Worm (Caenorhabditis elegans): ENCODE results near the gene R01E6.5.

Gene R01E6.5

DNA sequence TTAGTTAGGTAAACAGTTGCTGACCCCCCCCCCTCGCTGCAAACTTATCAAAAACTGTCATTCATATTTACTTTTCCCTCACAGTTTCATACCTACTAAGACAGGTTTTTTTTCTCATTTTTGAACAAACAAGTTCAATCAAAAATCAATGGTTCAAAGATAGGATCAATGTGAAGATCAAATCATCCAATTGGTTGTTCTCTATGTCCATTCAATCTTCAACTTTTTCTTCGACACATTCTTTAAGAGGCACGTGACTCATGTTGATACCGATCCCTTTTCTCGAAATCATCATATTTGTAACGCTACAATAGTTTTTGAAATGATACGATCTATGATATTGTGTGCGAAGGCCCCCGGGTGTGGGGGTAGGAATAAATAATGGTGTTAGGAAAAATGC lies 2.8 kb downstream of the R01E6.5 start:
- no peak for TF ChIP-seq ceh-13 (GFP tag; optimal IDR thresholded peaks at IDR 0.05)
- no peak for TF ChIP-seq scrt-1 (GFP tag; IDR thresholded peaks at IDR 0.05)
- TF ChIP-seq sea-1 (GFP tag; conservative IDR thresholded peaks at IDR 0.05), result no peak
- no peak for TF ChIP-seq flt-1 (GFP tag; IDR thresholded peaks at IDR 0.05)
- TF ChIP-seq tra-4 (tag; optimal IDR thresholded peaks at IDR 0.05), result no peak
- no peak for TF ChIP-seq hnd-1 (tag; optimal IDR thresholded peaks at IDR 0.05)

DNA sequence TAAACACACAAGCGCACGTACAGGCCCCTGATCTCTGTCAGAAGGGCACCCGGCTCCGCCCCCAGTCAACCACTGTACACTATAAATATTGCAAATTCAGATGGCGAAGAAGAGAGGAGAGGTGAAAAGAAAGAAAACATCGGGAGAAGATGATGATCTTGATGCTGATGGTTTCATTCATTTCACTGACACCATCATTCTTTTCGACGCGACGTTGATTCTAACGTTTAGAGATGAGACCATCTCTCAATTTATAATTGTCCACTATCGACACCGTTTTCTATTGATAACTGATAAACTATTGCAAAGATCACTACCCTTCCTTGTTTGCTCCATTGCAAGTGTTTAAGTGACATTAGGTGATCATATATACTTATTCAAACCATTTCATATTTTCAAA lies 4.5 kb downstream of the R01E6.5 start:
- TF ChIP-seq ama-1 (optimal IDR thresholded peaks at IDR 0.05) (no peak), pes-1 (GFP tag; IDR thresholded peaks at IDR 0.05) (no peak), hmbx-1 (tag; optimal IDR thresholded peaks at IDR 0.05) (no peak), tbx-11 (GFP tag; IDR thresholded peaks at IDR 0.05) (no peak), scrt-1 (GFP tag; IDR thresholded peaks at IDR 0.05) (no peak), ceh-13 (GFP tag; optimal IDR thresholded peaks at IDR 0.05) (no peak), tbx-37 (GFP tag; conservative IDR thresholded peaks at IDR 0.05) (no peak), F13C5.2 (tag; optimal IDR thresholded peaks at IDR 0.05) (no peak), B0310.2 (tag; optimal IDR thresholded peaks at IDR 0.05) (no peak), flt-1 (GFP tag; IDR thresholded peaks at IDR 0.05) (no peak), aly-1 (tag; optimal IDR thresholded peaks at IDR 0.05) (no peak), ets-7 (tag; optimal IDR thresholded peaks at IDR 0.05) (no peak), sea-1 (GFP tag; conservative IDR thresholded peaks at IDR 0.05) (no peak), tra-4 (tag; optimal IDR thresholded peaks at IDR 0.05) (no peak), hmg-4 (GFP tag; optimal IDR thresholded peaks at IDR 0.05) (no peak)

ce11 chrX:13542236-13542635 lies 5.4 kb downstream of the R01E6.5 start, which contains the start of gene cah-4:
Gene cah-4, plus strand, starts transcription at chrX:13542574.
- TF ChIP-seq hmbx-1 (tag; optimal IDR thresholded peaks at IDR 0.05), result no peak
- no peak for TF ChIP-seq hnd-1 (tag; optimal IDR thresholded peaks at IDR 0.05)
- no peak for TF ChIP-seq flt-1 (GFP tag; IDR thresholded peaks at IDR 0.05)
- TF ChIP-seq tra-4 (tag; optimal IDR thresholded peaks at IDR 0.05), result no peak
- no peak for TF ChIP-seq pes-1 (GFP tag; IDR thresholded peaks at IDR 0.05)
- no peak for TF ChIP-seq ets-7 (tag; optimal IDR thresholded peaks at IDR 0.05)
- TF ChIP-seq ceh-13 (GFP tag; optimal IDR thresholded peaks at IDR 0.05), result no peak
- TF ChIP-seq ama-1 (optimal IDR thresholded peaks at IDR 0.05), result no peak
- no peak for TF ChIP-seq scrt-1 (GFP tag; IDR thresholded peaks at IDR 0.05)

- no peak for TF ChIP-seq pes-1 (GFP tag; IDR thresholded peaks at IDR 0.05)
Measured at ce11 chrX:13542757-13543156, 5.9 kb downstream of the R01E6.5 start.

DNA sequence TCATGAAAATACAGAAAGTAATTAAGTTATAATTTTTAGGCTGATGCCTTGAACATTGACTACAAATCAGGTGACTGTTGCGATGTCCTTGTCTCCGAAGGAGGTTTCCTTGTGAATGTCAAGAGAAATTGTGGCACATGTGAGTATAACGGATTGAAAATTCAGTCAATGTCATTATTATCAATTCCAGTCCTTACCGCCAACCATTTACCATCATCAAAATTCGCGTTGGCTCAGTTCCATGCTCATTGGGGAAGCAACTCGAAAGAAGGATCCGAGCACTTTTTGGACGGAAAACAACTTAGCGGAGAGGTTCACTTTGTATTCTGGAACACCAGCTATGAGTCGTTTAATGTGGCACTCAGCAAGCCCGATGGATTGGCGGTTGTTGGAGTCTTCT lies 6.5 kb downstream of the R01E6.5 start:
- TF ChIP-seq tbx-37 (GFP tag; conservative IDR thresholded peaks at IDR 0.05) (no peak), flt-1 (GFP tag; IDR thresholded peaks at IDR 0.05) (no peak), hmbx-1 (tag; optimal IDR thresholded peaks at IDR 0.05) (no peak)

- TF ChIP-seq F13C5.2 (tag; optimal IDR thresholded peaks at IDR 0.05) (no peak), hnd-1 (tag; optimal IDR thresholded peaks at IDR 0.05) (no peak), scrt-1 (GFP tag; IDR thresholded peaks at IDR 0.05) (no peak), B0310.2 (tag; optimal IDR thresholded peaks at IDR 0.05) (no peak), ama-1 (optimal IDR thresholded peaks at IDR 0.05) (no peak), pes-1 (GFP tag; IDR thresholded peaks at IDR 0.05) (no peak), hmg-4 (GFP tag; optimal IDR thresholded peaks at IDR 0.05) (no peak), ets-7 (tag; optimal IDR thresholded peaks at IDR 0.05) (no peak), tbx-37 (GFP tag; conservative IDR thresholded peaks at IDR 0.05) (no peak), hmbx-1 (tag; optimal IDR thresholded peaks at IDR 0.05) (no peak)
Measured at ce11 chrX:13544544-13545021, 7.7 kb downstream of the R01E6.5 start.

ce11 chrX:13550890-13551289 lies 14.0 kb downstream of the R01E6.5 start, which contains the start of gene odr-1:
Gene odr-1, minus strand, starts transcription at chrX:13550990.
- TF ChIP-seq sea-1 (GFP tag; conservative IDR thresholded peaks at IDR 0.05) (no peak), tbx-37 (GFP tag; conservative IDR thresholded peaks at IDR 0.05) (no peak), hnd-1 (tag; optimal IDR thresholded peaks at IDR 0.05) (no peak), F13C5.2 (tag; optimal IDR thresholded peaks at IDR 0.05) (no peak), ceh-13 (GFP tag; optimal IDR thresholded peaks at IDR 0.05) (no peak), flt-1 (GFP tag; IDR thresholded peaks at IDR 0.05) (no peak), ama-1 (optimal IDR thresholded peaks at IDR 0.05) (no peak), ets-7 (tag; optimal IDR thresholded peaks at IDR 0.05) (no peak), scrt-1 (GFP tag; IDR thresholded peaks at IDR 0.05) (no peak), pes-1 (GFP tag; IDR thresholded peaks at IDR 0.05) (no peak), B0310.2 (tag; optimal IDR thresholded peaks at IDR 0.05) (no peak), tbx-11 (GFP tag; IDR thresholded peaks at IDR 0.05) (no peak), tra-4 (tag; optimal IDR thresholded peaks at IDR 0.05) (no peak)

ce11 chrX:13555098-13555497 lies 18.2 kb downstream of the R01E6.5 start:
- TF ChIP-seq ets-7 (tag; optimal IDR thresholded peaks at IDR 0.05) (no peak), tbx-37 (GFP tag; conservative IDR thresholded peaks at IDR 0.05) (no peak), scrt-1 (GFP tag; IDR thresholded peaks at IDR 0.05) (no peak), ceh-13 (GFP tag; optimal IDR thresholded peaks at IDR 0.05) (no peak), hmg-4 (GFP tag; optimal IDR thresholded peaks at IDR 0.05) (no peak), sea-1 (GFP tag; conservative IDR thresholded peaks at IDR 0.05) (no peak), hmbx-1 (tag; optimal IDR thresholded peaks at IDR 0.05) (no peak), tra-4 (tag; optimal IDR thresholded peaks at IDR 0.05) (no peak), F13C5.2 (tag; optimal IDR thresholded peaks at IDR 0.05) (no peak), ama-1 (optimal IDR thresholded peaks at IDR 0.05) (no peak)

DNA sequence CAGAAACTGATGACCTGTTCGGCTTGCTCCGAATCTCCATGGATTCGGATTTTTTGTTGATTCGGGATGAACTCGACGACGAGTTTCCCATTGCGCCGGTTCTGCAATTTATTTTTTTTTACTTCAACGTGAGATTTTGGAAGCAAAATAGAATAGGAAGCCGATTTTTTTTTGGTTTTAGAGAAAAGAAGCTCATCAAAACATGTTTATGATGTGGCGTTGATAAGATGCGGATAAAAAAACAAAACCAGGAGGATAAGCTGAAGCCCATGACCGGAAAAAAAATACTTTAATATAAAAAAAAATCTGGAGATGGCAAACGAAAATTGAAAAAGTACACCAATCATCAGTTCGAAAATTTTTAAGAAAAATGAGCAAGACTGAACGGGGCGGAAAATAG lies 19.2 kb downstream of the R01E6.5 start, which contains the start of gene glb-20:
Gene glb-20 (minus strand): TSS at position 101 of the 400 bp plus-strand sequence.
- no peak for TF ChIP-seq pes-1 (GFP tag; IDR thresholded peaks at IDR 0.05)
- TF ChIP-seq scrt-1 (GFP tag; IDR thresholded peaks at IDR 0.05), result no peak
- no peak for TF ChIP-seq aly-1 (tag; optimal IDR thresholded peaks at IDR 0.05)
- TF ChIP-seq tra-4 (tag; optimal IDR thresholded peaks at IDR 0.05), result no peak
- no peak for TF ChIP-seq flt-1 (GFP tag; IDR thresholded peaks at IDR 0.05)
- TF ChIP-seq F13C5.2 (tag; optimal IDR thresholded peaks at IDR 0.05), result no peak
- TF ChIP-seq hmbx-1 (tag; optimal IDR thresholded peaks at IDR 0.05), result no peak
- no peak for TF ChIP-seq hmg-4 (GFP tag; optimal IDR thresholded peaks at IDR 0.05)
- TF ChIP-seq sea-1 (GFP tag; conservative IDR thresholded peaks at IDR 0.05), result no peak
- no peak for TF ChIP-seq ets-7 (tag; optimal IDR thresholded peaks at IDR 0.05)
- no peak for TF ChIP-seq tbx-11 (GFP tag; IDR thresholded peaks at IDR 0.05)

All from whole organism, early embryonic.